Worm (Caenorhabditis elegans): Measurements from ENCODE around the gene bcl-7.
A peak's percentile ranks its signal among the peaks of the same experiment; 100 is the strongest.

bcl-7 gene

ce11 chrIII:5949817-5950216 is 23.9 kb downstream of the bcl-7 start (continued):
- TF ChIP-seq Y5F2A.4 (GFP tag; optimal IDR thresholded peaks at IDR 0.05) (no peak), duxl-1 (tag; optimal IDR thresholded peaks at IDR 0.05; ENCODE audit: poor library complexity) (no peak), hmg-1.1 (GFP tag; IDR thresholded peaks at IDR 0.05) (peak; percentile 59), F49E8.2 (tag; optimal IDR thresholded peaks at IDR 0.05; ENCODE audit: borderline replicate concordance) (no peak), lsy-2 (tag; optimal IDR thresholded peaks at IDR 0.05) (peak in 1 of 2 experiments; percentile 44)

- peak; percentile 12 for TF ChIP-seq pqm-1 (tag; optimal IDR thresholded peaks at IDR 0.05)
- no peak for TF ChIP-seq sdz-12 (GFP tag; optimal IDR thresholded peaks at IDR 0.05)
- TF ChIP-seq zip-11 (GFP tag; IDR thresholded peaks at IDR 0.05): no peak
- TF ChIP-seq daf-16 (GFP tag; optimal IDR thresholded peaks at IDR 0.05): no peak
- TF ChIP-seq daf-16 (tag; optimal IDR thresholded peaks at IDR 0.05): peak; percentile 55
- no peak for TF ChIP-seq egl-43 (GFP tag; IDR thresholded peaks at IDR 0.05)
- no peak for TF ChIP-seq ceh-28 (tag; optimal IDR thresholded peaks at IDR 0.05)
- TF ChIP-seq fos-1 (tag; optimal IDR thresholded peaks at IDR 0.05): no peak
- TF ChIP-seq lim-7 (GFP tag; IDR thresholded peaks at IDR 0.05): no peak
- peak in 1 of 2 experiments; percentile 93 for TF ChIP-seq unc-62 (GFP tag; optimal IDR thresholded peaks at IDR 0.05 in 1 of 2)
- TF ChIP-seq unc-62 (tag; optimal IDR thresholded peaks at IDR 0.05): no peak
- no peak for TF ChIP-seq dmd-6 (GFP tag; IDR thresholded peaks at IDR 0.05)
- no peak for TF ChIP-seq nhr-77 (tag; optimal IDR thresholded peaks at IDR 0.05)
- TF ChIP-seq php-3 (GFP tag; IDR thresholded peaks at IDR 0.05): peak; percentile 14; the same call in 1 of the 2 replicates
- no peak for TF ChIP-seq nhr-25 (tag; optimal IDR thresholded peaks at IDR 0.05; ENCODE audit: borderline replicate concordance, insufficient read depth)
- TF ChIP-seq ama-1 (optimal IDR thresholded peaks at IDR 0.05): no peak
- no peak for TF ChIP-seq saeg-2 (GFP tag; IDR thresholded peaks at IDR 0.05)
- TF ChIP-seq nhr-28 (tag; optimal IDR thresholded peaks at IDR 0.05): peak; percentile 8
- no peak for TF ChIP-seq daf-19 (GFP tag; conservative IDR thresholded peaks at IDR 0.05)
- no peak for TF ChIP-seq pha-4 (GFP tag; IDR thresholded peaks at IDR 0.05)
- no peak for TF ChIP-seq pha-4 (tag; optimal IDR thresholded peaks at IDR 0.05)
- no peak for TF ChIP-seq zip-2 (tag; optimal IDR thresholded peaks at IDR 0.05)
- no peak for TF ChIP-seq aly-2 (tag; optimal IDR thresholded peaks at IDR 0.05)
- no peak for TF ChIP-seq mep-1 (tag; optimal IDR thresholded peaks at IDR 0.05)
- peak; percentile 32 for TF ChIP-seq mes-2 (tag; optimal IDR thresholded peaks at IDR 0.05; ENCODE audit: poor library complexity, severe bottlenecking)
- TF ChIP-seq arid-1 (GFP tag; conservative IDR thresholded peaks at IDR 0.05): no peak
- peak; percentile 26; the same call in 1 of the 2 replicates for TF ChIP-seq hmg-1.1 (GFP tag; IDR thresholded peaks at IDR 0.05)
- no peak for TF ChIP-seq set-16 (GFP tag; IDR thresholded peaks at IDR 0.05)
- no peak for TF ChIP-seq ceh-82 (tag; optimal IDR thresholded peaks at IDR 0.05)
- TF ChIP-seq F49E8.2 (tag; optimal IDR thresholded peaks at IDR 0.05; ENCODE audit: borderline replicate concordance): no peak
- TF ChIP-seq hlh-30 (tag; optimal IDR thresholded peaks at IDR 0.05; ENCODE audit: insufficient read depth): peak; percentile 15
- TF ChIP-seq madf-5 (GFP tag; IDR thresholded peaks at IDR 0.05): 0 out of 4 replicates have a peak, but pooled peaks have one; percentile 25 to 49
- TF ChIP-seq hlh-11 (tag; optimal IDR thresholded peaks at IDR 0.05): peak; percentile 42
- TF ChIP-seq lin-1 (GFP tag; IDR thresholded peaks at IDR 0.05): 0 out of 2 replicates have a peak, but pooled peaks have one; percentile 20
Observed at ce11 chrIII:5950756-5951345, 25.0 kb downstream of the bcl-7 start.

ce11 chrIII:5951589-5952378 is 25.9 kb downstream of the bcl-7 start:
- TF ChIP-seq duxl-1 (tag; optimal IDR thresholded peaks at IDR 0.05; ENCODE audit: poor library complexity): no peak
- TF ChIP-seq lsy-2 (tag; optimal IDR thresholded peaks at IDR 0.05): no peak
- TF ChIP-seq mdl-1 (tag; optimal IDR thresholded peaks at IDR 0.05): peak in 1 of 2 experiments; percentile 42
- TF ChIP-seq nhr-42 (GFP tag; IDR thresholded peaks at IDR 0.05): peak; percentile 28; the same call in 1 of the 2 replicates
- no peak for TF ChIP-seq dmd-9 (GFP tag; IDR thresholded peaks at IDR 0.05)
- no peak for TF ChIP-seq arid-1 (GFP tag; conservative IDR thresholded peaks at IDR 0.05)
- no peak for TF ChIP-seq zfp-3 (GFP tag; conservative IDR thresholded peaks at IDR 0.05)
- TF ChIP-seq snpc-1.2 (GFP tag; IDR thresholded peaks at IDR 0.05): no peak
- no peak for TF ChIP-seq T20F7.1 (GFP tag; optimal IDR thresholded peaks at IDR 0.05)
- no peak for TF ChIP-seq F44E2.7 (GFP tag; IDR thresholded peaks at IDR 0.05)
- no peak for TF ChIP-seq mdt-29 (GFP tag; IDR thresholded peaks at IDR 0.05)
- TF ChIP-seq ceh-62 (tag; optimal IDR thresholded peaks at IDR 0.05): no peak
- 0 out of 2 replicates have a peak, but pooled peaks have one; percentile 7 for TF ChIP-seq Y105C5A.15 (GFP tag; IDR thresholded peaks at IDR 0.05)
- no peak for TF ChIP-seq Y48G9A.11 (GFP tag; IDR thresholded peaks at IDR 0.05)

All from whole organism, L4 larva.